Fruit fly (Drosophila melanogaster) whole organism, embryonic: ENCODE measurements around the gene Hnf4.

Source experiments
- C15 ChIP-seq: fragments of 200-800 bp; sonication (Bioruptor generic); IDR thresholded peaks from 3 replicates; pipeline ENCODE4 v1.3.6; 2022; ENCODE audit warnings: missing biosample characterization, missing genetic modification characterization
- CG10431 ChIP-seq: fragments of 200-800 bp; sonication (Bioruptor generic); optimal IDR thresholded peaks from 3 replicates; lab custom pipeline; 2018; ENCODE audit warnings: missing biosample characterization, mild to moderate bottlenecking, missing genetic modification characterization
- CG11504 ChIP-seq: fragments of 200-800 bp; sonication (Bioruptor generic); optimal IDR thresholded peaks from 3 replicates; lab custom pipeline; 2019; ENCODE audit warnings: missing biosample characterization, mild to moderate bottlenecking, missing genetic modification characterization, moderate library complexity
- CG11723 ChIP-seq: fragments of 200-800 bp; sonication (Bioruptor generic); optimal IDR thresholded peaks from 2 replicates; lab custom pipeline; 2017; ENCODE audit warnings: missing biosample characterization, mild to moderate bottlenecking, missing genetic modification characterization
- CG14667 ChIP-seq: fragments of 200-800 bp; sonication (Bioruptor generic); IDR thresholded peaks from 2 replicates; pipeline ENCODE4 v1.3.6; 2022; ENCODE audit warnings: missing biosample characterization, missing genetic modification characterization
- CG14710 ChIP-seq: fragments of 200-800 bp; sonication (Bioruptor generic); optimal IDR thresholded peaks from 3 replicates; lab custom pipeline; 2019; ENCODE audit warnings: missing biosample characterization, mild to moderate bottlenecking, missing genetic modification characterization, moderate library complexity
- CG15479 ChIP-seq: fragments of 200-800 bp; sonication (Bioruptor generic); optimal IDR thresholded peaks from 3 replicates; lab custom pipeline; 2019; ENCODE audit warnings: missing biosample characterization, mild to moderate bottlenecking, missing genetic modification characterization, moderate library complexity
- CG17328 ChIP-seq: fragments of 200-800 bp; sonication (Bioruptor generic); IDR thresholded peaks from 2 replicates; pipeline ENCODE4 v1.3.6; 2022; ENCODE audit warnings: missing biosample characterization, missing genetic modification characterization
- CG18764 ChIP-seq: fragments of 200-800 bp; sonication (Bioruptor generic); optimal IDR thresholded peaks from 3 replicates; lab custom pipeline; 2016; ENCODE audit warnings: missing biosample characterization, missing genetic modification characterization
- CG2116 ChIP-seq: fragments of 200-800 bp; sonication (Bioruptor generic); optimal IDR thresholded peaks from 3 replicates; lab custom pipeline; 2018; ENCODE audit warnings: missing biosample characterization, mild to moderate bottlenecking, missing genetic modification characterization
- CG30403 ChIP-seq: fragments of 200-800 bp; sonication (Bioruptor generic); optimal IDR thresholded peaks from 3 replicates; lab custom pipeline; 2016; ENCODE audit warnings: missing biosample characterization, missing genetic modification characterization
- CG31441 ChIP-seq: fragments of 200-800 bp; sonication (Bioruptor generic); IDR thresholded peaks from 2 replicates; pipeline ENCODE4 v1.3.6; 2022; ENCODE audit warnings: missing biosample characterization, missing genetic modification characterization
- CG5953 ChIP-seq: fragments of 200-800 bp; sonication (Bioruptor generic); IDR thresholded peaks from 2 replicates; pipeline ENCODE4 v1.3.6; 2022; ENCODE audit warnings: missing biosample characterization, missing genetic modification characterization
- CG6689 ChIP-seq: fragments of 200-800 bp; sonication (Bioruptor generic); IDR thresholded peaks from 2 replicates; pipeline ENCODE4 v1.3.6; 2022; ENCODE audit warnings: missing biosample characterization, missing genetic modification characterization
- CG7357 ChIP-seq: fragments of 200-800 bp; sonication (Bioruptor generic); IDR thresholded peaks from 3 replicates; pipeline ENCODE4 v1.3.6; 2022; ENCODE audit warnings: missing biosample characterization, missing genetic modification characterization
- CG7928 ChIP-seq: fragments of 200-800 bp; sonication (Bioruptor generic); optimal IDR thresholded peaks from 2 replicates; lab custom pipeline; 2017; ENCODE audit warnings: missing biosample characterization, mild to moderate bottlenecking, missing genetic modification characterization
- CG8924 ChIP-seq: fragments of 200-800 bp; optimal IDR thresholded peaks from 3 replicates; lab custom pipeline; 2019; ENCODE audit warnings: missing biosample characterization, mild to moderate bottlenecking, missing genetic modification characterization, moderate library complexity
- CG9437 ChIP-seq: fragments of 200-800 bp; sonication (Bioruptor generic); optimal IDR thresholded peaks from 2 replicates; lab custom pipeline; 2018; ENCODE audit warnings: missing biosample characterization, mild to moderate bottlenecking, missing genetic modification characterization
- CkIIα-i1 ChIP-seq: fragments of 200-800 bp; sonication (Bioruptor generic); IDR thresholded peaks from 2 replicates; pipeline ENCODE4 v1.3.6; 2022; ENCODE audit warnings: missing biosample characterization, missing genetic modification characterization
- D19A ChIP-seq: fragments of 200-800 bp; optimal IDR thresholded peaks from 3 replicates; lab custom pipeline; 2019; ENCODE audit warnings: missing biosample characterization, mild to moderate bottlenecking, missing genetic modification characterization, moderate library complexity
- Deaf1 ChIP-seq: fragments of 200-800 bp; optimal IDR thresholded peaks from 3 replicates; lab custom pipeline; 2019; ENCODE audit warnings: missing biosample characterization, mild to moderate bottlenecking, missing genetic modification characterization, moderate library complexity
- HLH54F ChIP-seq: fragments of 200-800 bp; sonication (Bioruptor generic); optimal IDR thresholded peaks from 3 replicates; lab custom pipeline; 2016; ENCODE audit warnings: missing biosample characterization, missing genetic modification characterization
- Hr3 ChIP-seq: fragments of 200-800 bp; sonication (Bioruptor generic); optimal IDR thresholded peaks from 3 replicates; lab custom pipeline; 2016; ENCODE audit warnings: missing biosample characterization, missing genetic modification characterization
- Lhr ChIP-seq: fragments of 200-800 bp; sonication (Bioruptor generic); optimal IDR thresholded peaks from 3 replicates; lab custom pipeline; 2017; ENCODE audit warnings: mild to moderate bottlenecking, missing biosample characterization, missing genetic modification reagents, missing genetic modification characterization
- Sox100B ChIP-seq: fragments of 200-800 bp; sonication (Bioruptor generic); optimal IDR thresholded peaks from 3 replicates; lab custom pipeline; 2018; ENCODE audit warnings: missing biosample characterization, mild to moderate bottlenecking, missing genetic modification characterization
- Sox102F ChIP-seq: fragments of 200-800 bp; sonication (Bioruptor generic); optimal IDR thresholded peaks from 2 replicates; lab custom pipeline; 2018; ENCODE audit warnings: missing biosample characterization, mild to moderate bottlenecking, missing genetic modification characterization, moderate library complexity
- Sry-β ChIP-seq: fragments of 200-800 bp; sonication (Bioruptor generic); optimal IDR thresholded peaks from 2 replicates; lab custom pipeline; 2018; ENCODE audit warnings: missing biosample characterization, mild to moderate bottlenecking, missing genetic modification characterization, moderate library complexity
- Trl ChIP-seq, 3 experiments: fragments of >200 bp in 2 of 3; fragments of 200-800 bp in 1 of 3; sonication (Bioruptor generic) in 1 of 3; optimal IDR thresholded peaks; 2 replicates in 1 of 3; 3 replicates in 2 of 3; lab custom pipeline; 2016 to 2017; ENCODE audit warnings: missing biosample characterization in 1 of 3, missing genetic modification characterization in 1 of 3
- Xrp1 ChIP-seq: fragments of 200-800 bp; sonication (Bioruptor generic); IDR thresholded peaks from 2 replicates; pipeline ENCODE4 v1.3.6; 2022; ENCODE audit warnings: missing biosample characterization, missing genetic modification characterization
- ash1 ChIP-seq: fragments of 200-800 bp; sonication (Bioruptor generic); optimal IDR thresholded peaks from 2 replicates; lab custom pipeline; 2018; ENCODE audit warnings: missing biosample characterization, mild to moderate bottlenecking, missing genetic modification characterization
- bbx ChIP-seq: fragments of 200-800 bp; sonication (Bioruptor generic); IDR thresholded peaks from 2 replicates; pipeline ENCODE4 v1.3.6; 2022; ENCODE audit warnings: missing biosample characterization, missing genetic modification characterization; ENCODE audit not compliant: partially characterized antibody
- crp ChIP-seq, 2 experiments: fragments of 200-800 bp; sonication (Bioruptor generic); optimal IDR thresholded peaks; 2 replicates in 1 of 2; 3 replicates in 1 of 2; lab custom pipeline; 2017; ENCODE audit warnings: missing biosample characterization in 2 of 2, missing genetic modification characterization in 2 of 2, mild to moderate bottlenecking in 1 of 2, moderate library complexity in 1 of 2
- dmrt11E ChIP-seq: fragments of 200-800 bp; sonication (Bioruptor generic); optimal IDR thresholded peaks from 3 replicates; lab custom pipeline; 2018; ENCODE audit warnings: missing biosample characterization, mild to moderate bottlenecking, missing genetic modification characterization, moderate library complexity
- insv ChIP-seq, 2 experiments: fragments of 200-800 bp; sonication (Bioruptor generic); optimal IDR thresholded peaks; 3 replicates each; lab custom pipeline; 2016 to 2018; ENCODE audit warnings: missing biosample characterization in 2 of 2, missing genetic modification characterization in 2 of 2
- lbe ChIP-seq: fragments of 200-800 bp; sonication (Bioruptor generic); optimal IDR thresholded peaks from 2 replicates; lab custom pipeline; 2016; ENCODE audit warnings: missing biosample characterization, mild to moderate bottlenecking, missing genetic modification characterization
- nau ChIP-seq: fragments of 200-800 bp; sonication (Bioruptor generic); optimal IDR thresholded peaks from 3 replicates; lab custom pipeline; 2017; ENCODE audit warnings: missing biosample characterization, mild to moderate bottlenecking, missing genetic modification characterization, missing genetic modification reagents
- onecut ChIP-seq: fragments of 200-800 bp; sonication (Bioruptor generic); IDR thresholded peaks from 2 replicates; pipeline ENCODE4 v1.3.6; 2022; ENCODE audit warnings: missing biosample characterization, missing genetic modification characterization
- otp ChIP-seq: fragments of 200-800 bp; sonication (Bioruptor generic); IDR thresholded peaks from 3 replicates; pipeline ENCODE4, ENCODE4 v1.3.6; 2022; ENCODE audit warnings: missing biosample characterization, missing genetic modification characterization
- phol ChIP-seq: fragments of 200-800 bp; sonication (Bioruptor generic); optimal IDR thresholded peaks from 3 replicates; lab custom pipeline; 2018; ENCODE audit warnings: missing biosample characterization, mild to moderate bottlenecking, missing genetic modification characterization, moderate library complexity
- repo ChIP-seq: fragments of 200-800 bp; sonication (Bioruptor generic); optimal IDR thresholded peaks from 2 replicates; lab custom pipeline; 2016; ENCODE audit warnings: missing biosample characterization, missing genetic modification characterization
- sim ChIP-seq: fragments of 200-800 bp; sonication (Bioruptor generic); IDR thresholded peaks from 2 replicates; pipeline ENCODE4 v1.3.6; 2022; ENCODE audit warnings: missing biosample characterization, missing genetic modification characterization
- sna ChIP-seq: fragments of 200-800 bp; sonication (Bioruptor generic); IDR thresholded peaks from 2 replicates; pipeline ENCODE4 v1.3.6; 2022; ENCODE audit warnings: missing biosample characterization, missing genetic modification characterization; ENCODE audit not compliant: partially characterized antibody
- tap ChIP-seq: fragments of 200-800 bp; optimal IDR thresholded peaks from 3 replicates; lab custom pipeline; 2019; ENCODE audit warnings: missing biosample characterization, mild to moderate bottlenecking, missing genetic modification characterization, moderate library complexity
- trh ChIP-seq: fragments of 200-800 bp; sonication (Bioruptor generic); optimal IDR thresholded peaks from 2 replicates; lab custom pipeline; 2016; ENCODE audit warnings: missing biosample characterization, missing genetic modification characterization
- unc-4 ChIP-seq: fragments of 200-800 bp; sonication (Bioruptor generic); IDR thresholded peaks from 2 replicates; pipeline ENCODE4 v1.3.6; 2022; ENCODE audit warnings: missing biosample characterization, missing genetic modification characterization; ENCODE audit not compliant: partially characterized antibody
- vfl ChIP-seq: fragments of 200-800 bp; sonication (Bioruptor generic); optimal IDR thresholded peaks from 2 replicates; lab custom pipeline; 2016; ENCODE audit warnings: missing biosample characterization, missing genetic modification characterization
- vnd ChIP-seq: fragments of 200-800 bp; sonication (Bioruptor generic); IDR thresholded peaks from 3 replicates; pipeline ENCODE4 v1.3.6; 2022; ENCODE audit warnings: missing biosample characterization, missing genetic modification characterization; ENCODE audit not compliant: partially characterized antibody
- wdn ChIP-seq: fragments of 200-800 bp; sonication (Bioruptor generic); IDR thresholded peaks from 2 replicates; pipeline ENCODE4 v1.3.6; 2022; ENCODE audit warnings: missing biosample characterization, missing genetic modification characterization

Hnf4 gene

dm6 chr2L:8691292-8691975, 18.0 kb downstream of the Hnf4 start (continued):
- TF ChIP-seq Trl (optimal IDR thresholded peaks at IDR 0.05; lab: Kevin White, UChicago) (peak; percentile 54 to 75), Trl (GFP tag; optimal IDR thresholded peaks at IDR 0.05; lab: Kevin White, UChicago) (peak; percentile 31), Lhr (GFP tag; lab: Kevin White, UChicago) (peak; percentile 67), CG14667 (GFP tag; lab: Robert Waterston, UW) (peak; percentile 52), wdn (GFP tag; lab: Robert Waterston, UW) (0 out of 2 replicates have a peak, but pooled peaks have one; percentile 34), CG11504 (tag; lab: Kevin White, UChicago) (peak; percentile 93), Sry-β (GFP tag; lab: Kevin White, UChicago) (peak; percentile 51), insv (GFP tag; optimal IDR thresholded peaks at IDR 0.05; lab: Kevin White, UChicago) (peak in 1 of 2 experiments; percentile 22), CG14710 (peak; percentile 92), sna (no peak), ash1 (peak; percentile 35), Sox100B (peak; percentile 96), crp (GFP tag; optimal IDR thresholded peaks at IDR 0.05; lab: Kevin White, UChicago) (peak in 1 of 2 experiments; percentile 55), CG7928 (GFP tag; lab: Kevin White, UChicago) (peak; percentile 66), CG17328 (GFP tag; lab: Robert Waterston, UW) (peak; percentile 47; the same call in 1 of the 2 replicates), trh (peak; percentile 65), Xrp1 (GFP tag; lab: Robert Waterston, UW) (peak; percentile 84), dmrt11E (tag; lab: Kevin White, UChicago) (peak; percentile 83), unc-4 (GFP tag; lab: Robert Waterston, UW) (no peak), HLH54F (GFP tag; lab: Kevin White, UChicago) (no peak), onecut (peak; percentile 68), CG5953 (peak; percentile 16; the same call in 1 of the 2 replicates), D19A (tag; lab: Kevin White, UChicago) (peak; percentile 92), CkIIα-i1 (GFP tag; lab: Robert Waterston, UW) (no peak), tap (tag; lab: Kevin White, UChicago) (peak; percentile 75), CG11723 (peak; percentile 85), Deaf1 (tag; lab: Kevin White, UChicago) (peak; percentile 69), otp (GFP tag; lab: Robert Waterston, UW) (peak; percentile 78; the same call in 2 of the 3 replicates), phol (peak; percentile 94), CG31441 (peak; percentile 96), sim (no peak), CG6689 (peak; percentile 87), vfl (GFP tag; lab: Kevin White, UChicago) (no peak), nau (GFP tag; lab: Kevin White, UChicago) (peak; percentile 86), CG7357 (peak; percentile 72; the same call in 2 of the 3 replicates), bbx (GFP tag; lab: Robert Waterston, UW) (no peak), vnd (GFP tag; lab: Robert Waterston, UW) (no peak), Hr3 (GFP tag; lab: Kevin White, UChicago) (peak; percentile 89), CG8924 (tag; lab: Kevin White, UChicago) (peak; percentile 94), CG9437 (GFP tag; lab: Kevin White, UChicago) (peak; percentile 92), CG18764 (peak; percentile 67), Sox102F (GFP tag; lab: Kevin White, UChicago) (peak; percentile 87), lbe (GFP tag; lab: Kevin White, UChicago) (peak; percentile 73), CG10431 (GFP tag; lab: Kevin White, UChicago) (peak; percentile 60), CG30403 (peak; percentile 92), CG2116 (peak; percentile 66), C15 (GFP tag; lab: Robert Waterston, UW) (no peak), repo (GFP tag; lab: Kevin White, UChicago) (peak; percentile 50), CG15479 (no peak)
